ENCODE assay signal across 5 worm cellular contexts in the genomic region with DNA sequence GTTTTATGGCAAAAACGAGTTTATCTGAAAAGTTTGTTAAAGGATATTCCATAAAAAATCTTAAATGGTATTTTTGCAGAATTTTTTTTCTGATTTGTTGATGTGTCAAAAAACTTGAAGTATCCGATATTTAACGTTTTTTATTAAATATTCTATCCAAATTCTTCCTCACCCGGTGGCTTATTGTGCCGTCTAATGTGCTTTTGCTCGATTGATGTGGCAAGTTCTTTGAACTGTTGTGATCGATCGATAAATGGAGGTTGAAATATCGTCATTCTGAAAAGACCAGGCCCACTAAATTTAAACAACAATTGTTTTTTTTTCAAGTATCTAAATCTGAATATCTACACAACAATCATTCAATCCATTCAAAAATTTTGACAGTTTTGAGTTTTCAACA.
TF ChIP-seq lines count a peak whose summit lies in the region.

Gene syx-18 (minus strand): TSS at position 276 of the 400 bp plus-strand sequence.

TF ChIP-seq in whole organism, L1 larva, 84 proteins besides CTCF, POLR2A, EP300 and RAD21:
- TF ChIP-seq ceh-88 (GFP tag; IDR thresholded peaks at IDR 0.05; lab: Robert Waterston, UW) (no peak), skn-1 (tag; optimal IDR thresholded peaks at IDR 0.05; lab: Kevin White, UChicago) (no peak), F16B12.6 (tag; optimal IDR thresholded peaks at IDR 0.05; lab: Kevin White, UChicago) (no peak), ama-1 (optimal IDR thresholded peaks at IDR 0.05; lab: Kevin White, UChicago) (peak; percentile 58), fos-1 (tag; optimal IDR thresholded peaks at IDR 0.05; lab: Kevin White, UChicago) (peak; percentile 3), dsc-1 (tag; optimal IDR thresholded peaks at IDR 0.05; lab: Kevin White, UChicago) (no peak), nhr-20 (tag; optimal IDR thresholded peaks at IDR 0.05; lab: Kevin White, UChicago) (no peak), nhr-84 (tag; optimal IDR thresholded peaks at IDR 0.05; lab: Kevin White, UChicago) (no peak), nhr-90 (tag; optimal IDR thresholded peaks at IDR 0.05; lab: Kevin White, UChicago; ENCODE audit: poor library complexity) (peak; percentile 5), blmp-1 (tag; optimal IDR thresholded peaks at IDR 0.05; lab: Kevin White, UChicago) (no peak), C16A3.4 (tag; optimal IDR thresholded peaks at IDR 0.05; lab: Kevin White, UChicago) (no peak), tlp-1 (tag; optimal IDR thresholded peaks at IDR 0.05; lab: Kevin White, UChicago) (no peak), nhr-47 (tag; optimal IDR thresholded peaks at IDR 0.05; lab: Kevin White, UChicago) (peak; percentile 18)
TF ChIP-seq in whole organism, L1 larva: peak in this region for 4.

TF ChIP-seq in whole organism, L2 larva, 48 proteins besides CTCF, POLR2A, EP300 and RAD21:
- TF ChIP-seq ceh-16 (tag; optimal IDR thresholded peaks at IDR 0.05; lab: Kevin White, UChicago) (no peak), sem-4 (tag; optimal IDR thresholded peaks at IDR 0.05; lab: Kevin White, UChicago) (peak; percentile 25), nhr-25 (tag; optimal IDR thresholded peaks at IDR 0.05; lab: Kevin White, UChicago) (peak; percentile 6), C34F6.9 (tag; optimal IDR thresholded peaks at IDR 0.05; lab: Kevin White, UChicago) (no peak), crh-2 (tag; optimal IDR thresholded peaks at IDR 0.05; lab: Kevin White, UChicago) (no peak), ztf-4 (tag; optimal IDR thresholded peaks at IDR 0.05; lab: Kevin White, UChicago) (no peak), lin-13 (GFP tag; optimal IDR thresholded peaks at IDR 0.05; lab: Kevin White, UChicago) (peak; percentile 19)

TF ChIP-seq in whole organism, L3 larva, 47 proteins besides CTCF, POLR2A, EP300 and RAD21:
- TF ChIP-seq ama-1 (optimal IDR thresholded peaks at IDR 0.05; lab: Kevin White, UChicago): peak; percentile 62
- no peak for TF ChIP-seq nhr-77 (tag; optimal IDR thresholded peaks at IDR 0.05; lab: Kevin White, UChicago)

TF ChIP-seq in whole organism, L4 larva, 104 proteins besides CTCF, POLR2A, EP300 and RAD21 (continues in another document):
- TF ChIP-seq daf-16 (GFP tag; optimal IDR thresholded peaks at IDR 0.05; lab: Kevin White, UChicago): no peak
- TF ChIP-seq daf-16 (tag; optimal IDR thresholded peaks at IDR 0.05; lab: Kevin White, UChicago): peak; percentile 25
- no peak for TF ChIP-seq mxl-2 (GFP tag; conservative IDR thresholded peaks at IDR 0.05; lab: Robert Waterston, UW)
- peak; percentile 27; the same call in 1 of the 2 replicates for TF ChIP-seq Y75B8A.6 (GFP tag; IDR thresholded peaks at IDR 0.05; lab: Robert Waterston, UW)
- TF ChIP-seq duxl-1 (tag; optimal IDR thresholded peaks at IDR 0.05; lab: Kevin White, UChicago; ENCODE audit: poor library complexity): peak; percentile 28
- TF ChIP-seq egl-27 (tag; optimal IDR thresholded peaks at IDR 0.05; lab: Kevin White, UChicago): no peak
- no peak for TF ChIP-seq arid-1 (GFP tag; conservative IDR thresholded peaks at IDR 0.05; lab: Robert Waterston, UW)
- no peak for TF ChIP-seq ceh-28 (tag; optimal IDR thresholded peaks at IDR 0.05; lab: Kevin White, UChicago)
- TF ChIP-seq ztf-11 (tag; optimal IDR thresholded peaks at IDR 0.05; lab: Kevin White, UChicago): no peak
- peak; percentile 34 for TF ChIP-seq dve-1 (tag; optimal IDR thresholded peaks at IDR 0.05; lab: Kevin White, UChicago; ENCODE audit: insufficient read depth)
- peak; percentile 17 for TF ChIP-seq mep-1 (tag; optimal IDR thresholded peaks at IDR 0.05; lab: Kevin White, UChicago)
- TF ChIP-seq snpc-1.2 (GFP tag; IDR thresholded peaks at IDR 0.05; lab: Robert Waterston, UW): no peak
- TF ChIP-seq lsy-2 (tag; optimal IDR thresholded peaks at IDR 0.05; lab: Kevin White, UChicago): peak in 1 of 2 experiments; percentile 53
- TF ChIP-seq lim-7 (GFP tag; IDR thresholded peaks at IDR 0.05; lab: Robert Waterston, UW): no peak
- peak; percentile 40; the same call in 1 of the 2 replicates for TF ChIP-seq T26A8.4 (GFP tag; IDR thresholded peaks at IDR 0.05; lab: Robert Waterston, UW)
- TF ChIP-seq tra-1 (GFP tag; IDR thresholded peaks at IDR 0.05; lab: Robert Waterston, UW): no peak
- no peak for TF ChIP-seq nhr-102 (tag; optimal IDR thresholded peaks at IDR 0.05; lab: Kevin White, UChicago)
- peak; percentile 3 for TF ChIP-seq hlh-30 (tag; optimal IDR thresholded peaks at IDR 0.05; lab: Kevin White, UChicago; ENCODE audit: insufficient read depth)
- TF ChIP-seq spr-3 (GFP tag; optimal IDR thresholded peaks at IDR 0.05; lab: Kevin White, UChicago): no peak
- TF ChIP-seq nhr-48 (tag; optimal IDR thresholded peaks at IDR 0.05; lab: Kevin White, UChicago): no peak
- 0 out of 2 replicates have a peak, but pooled peaks have one; percentile 4 for TF ChIP-seq dmd-9 (GFP tag; IDR thresholded peaks at IDR 0.05; lab: Robert Waterston, UW)
- TF ChIP-seq ceh-44 (GFP tag; IDR thresholded peaks at IDR 0.05; lab: Robert Waterston, UW): no peak
- no peak for TF ChIP-seq ceh-82 (tag; optimal IDR thresholded peaks at IDR 0.05; lab: Kevin White, UChicago)
- no peak for TF ChIP-seq nhr-28 (tag; optimal IDR thresholded peaks at IDR 0.05; lab: Kevin White, UChicago)
- no peak for TF ChIP-seq gei-8 (GFP tag; optimal IDR thresholded peaks at IDR 0.05; lab: Kevin White, UChicago)
- TF ChIP-seq daf-19 (GFP tag; conservative IDR thresholded peaks at IDR 0.05; lab: Robert Waterston, UW): no peak
- no peak for TF ChIP-seq mxl-3 (GFP tag; optimal IDR thresholded peaks at IDR 0.05; lab: Kevin White, UChicago)
- TF ChIP-seq ceh-32 (tag; optimal IDR thresholded peaks at IDR 0.05; lab: Kevin White, UChicago; ENCODE audit: poor library complexity): no peak
- TF ChIP-seq lin-13 (GFP tag; optimal IDR thresholded peaks at IDR 0.05; lab: Kevin White, UChicago): peak; percentile 8
- TF ChIP-seq D1046.2 (GFP tag; IDR thresholded peaks at IDR 0.05; lab: Robert Waterston, UW): no peak
- TF ChIP-seq aly-2 (tag; optimal IDR thresholded peaks at IDR 0.05; lab: Kevin White, UChicago): no peak
- TF ChIP-seq nhr-10 (tag; optimal IDR thresholded peaks at IDR 0.05; lab: Kevin White, UChicago): no peak
- no peak for TF ChIP-seq ceh-62 (tag; optimal IDR thresholded peaks at IDR 0.05; lab: Kevin White, UChicago)

TF ChIP-seq in whole organism, young adult, 124 proteins besides CTCF, POLR2A, EP300 and RAD21:
- TF ChIP-seq repo-1 (tag; optimal IDR thresholded peaks at IDR 0.05; lab: Kevin White, UChicago) (peak; percentile 32), let-607 (tag; optimal IDR thresholded peaks at IDR 0.05; lab: Kevin White, UChicago) (peak in 1 of 2 experiments; percentile 38), him-1 (tag; optimal IDR thresholded peaks at IDR 0.05; lab: Kevin White, UChicago) (peak; percentile 11), madf-3 (GFP tag; IDR thresholded peaks at IDR 0.05; lab: Robert Waterston, UW) (no peak), athp-1 (tag; optimal IDR thresholded peaks at IDR 0.05; lab: Kevin White, UChicago) (peak; percentile 63), ceh-40 (GFP tag; IDR thresholded peaks at IDR 0.05; lab: Robert Waterston, UW) (no peak), T07F8.4 (tag; optimal IDR thresholded peaks at IDR 0.05; lab: Kevin White, UChicago) (no peak), Y53G8AR.9 (GFP tag; conservative IDR thresholded peaks at IDR 0.05; lab: Robert Waterston, UW) (peak; percentile 73), F39B2.1 (GFP tag; IDR thresholded peaks at IDR 0.05; lab: Robert Waterston, UW) (0 out of 2 replicates have a peak, but pooled peaks have one; percentile 9), hsf-1 (GFP tag; IDR thresholded peaks at IDR 0.05; lab: Robert Waterston, UW) (0 out of 2 replicates have a peak, but pooled peaks have one; percentile 48), ama-1 (optimal IDR thresholded peaks at IDR 0.05; lab: Kevin White, UChicago) (peak; percentile 18), ama-1 (GFP tag; optimal IDR thresholded peaks at IDR 0.05; lab: Kevin White, UChicago) (peak in 1 of 2 experiments; percentile 49), snpc-4 (GFP tag; optimal IDR thresholded peaks at IDR 0.05; lab: Kevin White, UChicago) (no peak), snpc-4 (tag; optimal IDR thresholded peaks at IDR 0.05; lab: Kevin White, UChicago) (peak in 1 of 4 experiments; percentile 11), B0336.3 (GFP tag; IDR thresholded peaks at IDR 0.05; lab: Robert Waterston, UW) (peak; percentile 33; the same call in 1 of the 2 replicates), chd-7 (tag; optimal IDR thresholded peaks at IDR 0.05; lab: Kevin White, UChicago) (no peak), rcor-1 (GFP tag; IDR thresholded peaks at IDR 0.05; lab: Robert Waterston, UW) (peak; percentile 30; the same call in 1 of the 2 replicates), madf-6 (GFP tag; IDR thresholded peaks at IDR 0.05; lab: Robert Waterston, UW) (peak; percentile 53), atf-7 (tag; optimal IDR thresholded peaks at IDR 0.05; lab: Kevin White, UChicago) (peak; percentile 7), B0035.1 (tag; optimal IDR thresholded peaks at IDR 0.05; lab: Kevin White, UChicago) (no peak), D2030.7 (GFP tag; IDR thresholded peaks at IDR 0.05; lab: Robert Waterston, UW) (0 out of 2 replicates have a peak, but pooled peaks have one; percentile 26), cebp-1 (GFP tag; IDR thresholded peaks at IDR 0.05; lab: Robert Waterston, UW) (no peak), cebp-1 (tag; optimal IDR thresholded peaks at IDR 0.05; lab: Kevin White, UChicago) (peak; percentile 34), lin-35 (GFP tag; optimal IDR thresholded peaks at IDR 0.05; lab: Kevin White, UChicago) (peak in 2 of 3 experiments; percentile 33 to 43)
TF ChIP-seq in whole organism, young adult: peak in this region for 16.
